Worm (Caenorhabditis elegans) whole organism, mixed stage, embryonic: Measurements from ENCODE around the gene hphd-1.

Source experiments
- bed-3 ChIP-seq: fragments of 200-800 bp; sonication (Bioruptor generic); optimal IDR thresholded peaks from 3 replicates; lab custom pipeline; 2018; ENCODE audit warnings: mild to moderate bottlenecking, missing genetic modification characterization, moderate library complexity, missing compliant biosample characterization
- blmp-1 ChIP-seq: fragments of 150-350 bp; optimal IDR thresholded peaks from 2 replicates; lab custom pipeline; 2014; ENCODE audit warnings: missing biosample characterization, missing genetic modification characterization
- ceh-39 ChIP-seq: fragments of 150-350 bp; optimal IDR thresholded peaks from 2 replicates; lab custom pipeline; 2014; ENCODE audit warnings: missing biosample characterization, missing genetic modification characterization
- ceh-83 ChIP-seq: fragments of 200-800 bp; sonication (Bioruptor generic); optimal IDR thresholded peaks from 2 replicates; lab custom pipeline; 2018; ENCODE audit warnings: mild to moderate bottlenecking, missing genetic modification characterization, missing compliant biosample characterization
- ces-1 ChIP-seq: fragments of 150-350 bp; optimal IDR thresholded peaks from 2 replicates; lab custom pipeline; 2014; ENCODE audit warnings: missing biosample characterization, missing genetic modification reagents, missing genetic modification characterization
- cnd-1 ChIP-seq: fragments of 200-800 bp; sonication (Bioruptor generic); optimal IDR thresholded peaks from 2 replicates; lab custom pipeline; 2018; ENCODE audit warnings: mild to moderate bottlenecking, missing genetic modification characterization, missing compliant biosample characterization
- drap-1 ChIP-seq: fragments of 200-800 bp; sonication (Bioruptor generic); optimal IDR thresholded peaks from 3 replicates; lab custom pipeline; 2018; ENCODE audit warnings: mild to moderate bottlenecking, missing genetic modification characterization, missing compliant biosample characterization
- elt-1 ChIP-seq: sonication (generic microtip); optimal IDR thresholded peaks from 2 replicates; lab custom pipeline; 2017; ENCODE audit warnings: missing genetic modification characterization, mild to moderate bottlenecking, missing compliant biosample characterization, antibody characterized with exemption, moderate library complexity, borderline replicate concordance; ENCODE audit not compliant: insufficient read depth
- ham-2 ChIP-seq: fragments of 200-800 bp; sonication (Bioruptor generic); optimal IDR thresholded peaks from 2 replicates; lab custom pipeline; 2018; ENCODE audit warnings: mild to moderate bottlenecking, missing genetic modification characterization, missing compliant biosample characterization
- hlh-1 ChIP-seq: fragments of 150-350 bp; optimal IDR thresholded peaks from 2 replicates; lab custom pipeline; 2014; ENCODE audit warnings: missing biosample characterization, missing genetic modification reagents, missing genetic modification characterization
- lin-13 ChIP-seq: fragments of 150-350 bp; optimal IDR thresholded peaks from 2 replicates; lab custom pipeline; 2014; ENCODE audit warnings: missing biosample characterization, missing genetic modification characterization
- lsy-2 ChIP-seq: fragments of 150-350 bp; optimal IDR thresholded peaks from 2 replicates; lab custom pipeline; 2014; ENCODE audit warnings: missing biosample characterization, missing genetic modification characterization
- mab-5 ChIP-seq: fragments of 150-350 bp; optimal IDR thresholded peaks from 2 replicates; lab custom pipeline; 2014; ENCODE audit warnings: missing biosample characterization, missing genetic modification characterization
- mep-1 ChIP-seq: fragments of 150-350 bp; optimal IDR thresholded peaks from 2 replicates; lab custom pipeline; 2017; ENCODE audit warnings: missing biosample characterization, missing genetic modification reagents, missing genetic modification characterization, inconsistent platforms
- mls-2 ChIP-seq: sonication (generic microtip); optimal IDR thresholded peaks from 2 replicates; lab custom pipeline; 2016; ENCODE audit warnings: mild to moderate bottlenecking, missing genetic modification characterization, moderate library complexity, missing compliant biosample characterization
- nhr-12 ChIP-seq: fragments of 150-350 bp; optimal IDR thresholded peaks from 2 replicates; lab custom pipeline; 2014; ENCODE audit warnings: missing biosample characterization, missing genetic modification characterization
- nhr-2 ChIP-seq: fragments of 150-350 bp; optimal IDR thresholded peaks from 2 replicates; lab custom pipeline; 2014; ENCODE audit warnings: missing biosample characterization, missing genetic modification characterization
- nhr-28 ChIP-seq: fragments of 150-350 bp; optimal IDR thresholded peaks from 2 replicates; lab custom pipeline; 2014; ENCODE audit warnings: missing biosample characterization, missing genetic modification characterization
- pha-4 ChIP-seq: fragments of 150-350 bp; optimal IDR thresholded peaks from 2 replicates; lab custom pipeline; 2018; ENCODE audit warnings: missing biosample characterization, missing genetic modification reagents, missing genetic modification characterization
- sem-2 ChIP-seq: fragments of 200-800 bp; sonication (Bioruptor generic); optimal IDR thresholded peaks from 2 replicates; lab custom pipeline; 2018; ENCODE audit warnings: mild to moderate bottlenecking, missing genetic modification characterization, missing compliant biosample characterization
- snpc-4 ChIP-seq: fragments of 150-350 bp; optimal IDR thresholded peaks from 2 replicates; lab custom pipeline; 2014; ENCODE audit warnings: missing biosample characterization, missing genetic modification characterization
- sptf-1 ChIP-seq: sonication (generic microtip); optimal IDR thresholded peaks from 2 replicates; lab custom pipeline; 2017; ENCODE audit warnings: mild to moderate bottlenecking, missing genetic modification characterization, moderate library complexity, missing compliant biosample characterization
- tbx-8 ChIP-seq: fragments of 200-800 bp; sonication (Bioruptor generic); optimal IDR thresholded peaks from 2 replicates; lab custom pipeline; 2018; ENCODE audit warnings: mild to moderate bottlenecking, missing genetic modification characterization, moderate library complexity, missing compliant biosample characterization
- unc-120 ChIP-seq: sonication (generic microtip); optimal IDR thresholded peaks from 2 replicates; lab custom pipeline; 2017; ENCODE audit warnings: missing genetic modification characterization, missing compliant biosample characterization; ENCODE audit not compliant: poor library complexity, severe bottlenecking
- unc-39 ChIP-seq: fragments of 150-350 bp; optimal IDR thresholded peaks from 2 replicates; lab custom pipeline; 2014; ENCODE audit warnings: missing biosample characterization, missing genetic modification characterization
- unc-62 ChIP-seq: fragments of 150-350 bp; optimal IDR thresholded peaks from 2 replicates; lab custom pipeline; 2014; ENCODE audit warnings: missing biosample characterization, missing genetic modification reagents, missing genetic modification characterization
- ztf-11 ChIP-seq: fragments of 150-350 bp; optimal IDR thresholded peaks from 2 replicates; lab custom pipeline; 2014; ENCODE audit warnings: missing biosample characterization, missing genetic modification characterization

hphd-1 gene

DNA sequence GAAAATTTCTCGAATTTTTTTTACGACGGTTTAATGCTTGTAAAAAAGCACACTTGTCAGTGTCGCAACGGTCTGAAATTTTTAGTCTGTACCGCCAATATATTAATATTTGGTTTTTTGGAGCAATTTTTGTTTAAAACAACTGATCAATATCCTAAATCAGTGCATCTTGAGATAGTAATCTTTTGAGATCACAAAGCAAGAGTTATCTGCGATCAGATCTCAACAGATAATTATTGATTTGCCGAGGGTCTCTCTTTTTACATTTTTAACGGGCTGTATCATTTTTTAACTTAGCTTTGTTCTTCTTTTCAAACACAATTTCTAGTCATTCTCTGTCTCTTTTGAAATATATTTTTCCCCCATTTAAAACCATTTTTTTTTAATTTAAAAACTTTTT, 31.2 kb downstream of the hphd-1 start:
- TF ChIP-seq hlh-1 (tag; lab: Kevin White, UChicago) (no peak), elt-1 (tag; lab: Kevin White, UChicago) (peak; percentile 90)

ce11 chrII:12961743-12962142, 34.6 kb downstream of the hphd-1 start:
- TF ChIP-seq hlh-1 (tag; lab: Kevin White, UChicago) (no peak), bed-3 (GFP tag; lab: Kevin White, UChicago) (no peak), mep-1 (tag; lab: Kevin White, UChicago) (no peak), sem-2 (no peak), mab-5 (tag; lab: Kevin White, UChicago) (no peak), cnd-1 (tag; lab: Kevin White, UChicago) (no peak), tbx-8 (GFP tag; lab: Kevin White, UChicago) (no peak), ces-1 (GFP tag; lab: Kevin White, UChicago) (no peak), sptf-1 (tag; lab: Kevin White, UChicago) (no peak), nhr-28 (tag; lab: Kevin White, UChicago) (no peak), ceh-39 (tag; lab: Kevin White, UChicago) (no peak), lsy-2 (tag; lab: Kevin White, UChicago) (no peak), nhr-12 (tag; lab: Kevin White, UChicago) (no peak), mls-2 (tag; lab: Kevin White, UChicago) (no peak)

DNA sequence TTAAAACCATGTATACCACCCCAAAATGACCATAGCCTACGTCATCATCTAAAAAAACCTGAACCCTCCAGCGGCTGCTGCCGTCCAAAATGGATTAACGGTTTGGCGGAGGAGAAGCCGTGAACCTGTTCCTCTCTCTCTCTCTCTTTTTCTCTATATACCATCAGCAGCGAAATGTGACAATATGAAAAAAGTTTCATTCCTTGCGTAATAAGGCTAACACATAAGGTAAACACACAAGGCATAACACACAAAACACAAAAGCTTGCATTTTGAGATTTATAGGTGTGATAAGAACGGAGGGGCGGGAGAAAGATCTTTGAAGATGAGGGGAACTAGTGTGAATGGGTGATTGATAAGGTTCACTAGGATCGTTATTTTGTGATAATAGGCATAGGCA, 35.1 kb downstream of the hphd-1 start:
- TF ChIP-seq ces-1 (GFP tag; lab: Kevin White, UChicago) (no peak), drap-1 (GFP tag; lab: Kevin White, UChicago) (no peak), mab-5 (tag; lab: Kevin White, UChicago) (no peak), lin-13 (tag; lab: Kevin White, UChicago) (no peak), snpc-4 (tag; lab: Kevin White, UChicago) (no peak), lsy-2 (tag; lab: Kevin White, UChicago) (no peak)

DNA sequence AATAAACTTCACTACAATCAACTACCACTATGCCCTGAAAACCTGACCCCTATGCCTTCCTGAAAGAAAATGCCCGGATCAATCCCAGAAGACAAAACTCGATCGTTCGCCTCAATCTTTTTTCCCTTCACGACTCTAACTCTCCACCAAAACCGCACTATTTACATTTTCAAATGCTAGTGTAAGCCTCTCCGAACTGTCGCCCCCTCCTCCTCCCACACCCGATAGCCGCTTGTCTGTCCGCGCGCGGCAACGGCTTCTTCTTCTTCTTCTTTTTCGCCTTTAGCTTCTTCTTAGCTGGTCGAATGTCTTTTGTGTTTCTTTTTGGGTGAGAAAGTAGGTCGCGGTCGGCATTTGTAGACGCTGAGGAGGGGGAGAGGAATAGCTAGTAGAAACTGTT, 36.2 kb downstream of the hphd-1 start:
- peak; percentile 81 for TF ChIP-seq ham-2 (GFP tag; lab: Kevin White, UChicago)
- TF ChIP-seq unc-39 (tag; lab: Kevin White, UChicago) = no peak

DNA sequence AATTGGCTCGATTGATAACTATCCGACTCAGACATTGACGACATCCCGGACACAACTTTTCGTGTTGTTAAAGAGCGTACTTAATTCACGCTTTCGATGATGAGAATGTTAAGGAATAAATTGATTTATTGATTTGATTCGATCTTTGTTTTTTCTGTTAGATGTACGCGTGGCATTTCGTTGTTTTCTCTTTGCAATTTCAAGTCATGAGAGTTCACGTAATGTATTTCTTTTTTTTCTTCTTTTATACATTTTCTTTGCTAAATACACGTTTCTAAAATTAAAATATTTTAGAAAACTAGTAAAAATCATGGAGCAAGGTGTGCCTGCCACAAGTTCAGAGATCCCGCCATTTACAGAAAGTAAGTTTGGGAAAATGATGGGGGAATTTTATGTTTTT, 41.7 kb downstream of the hphd-1 start, which contains the start of the genes Y38F1A.1 and Y38F1A.2:
Y38F1A.1 (minus strand) TSS at position 101 of the 400 bp plus-strand sequence.
Y38F1A.2 (plus strand) TSS at position 289 of the 400 bp plus-strand sequence.
- TF ChIP-seq sptf-1 (tag; lab: Kevin White, UChicago) (no peak), blmp-1 (tag; lab: Kevin White, UChicago) (no peak), cnd-1 (tag; lab: Kevin White, UChicago) (no peak), mep-1 (tag; lab: Kevin White, UChicago) (no peak), nhr-2 (tag; lab: Kevin White, UChicago) (no peak), nhr-28 (tag; lab: Kevin White, UChicago) (no peak), pha-4 (tag; lab: Kevin White, UChicago) (no peak), drap-1 (GFP tag; lab: Kevin White, UChicago) (no peak), tbx-8 (GFP tag; lab: Kevin White, UChicago) (no peak)

- no peak for TF ChIP-seq snpc-4 (tag; lab: Kevin White, UChicago)
- TF ChIP-seq hlh-1 (tag; lab: Kevin White, UChicago) = peak; percentile 1
- TF ChIP-seq ham-2 (GFP tag; lab: Kevin White, UChicago) = peak; percentile 77
- TF ChIP-seq elt-1 (tag; lab: Kevin White, UChicago) = peak; percentile 24
- peak; percentile 61 for TF ChIP-seq pha-4 (tag; lab: Kevin White, UChicago)
- TF ChIP-seq mls-2 (tag; lab: Kevin White, UChicago) = no peak
- peak; percentile 34 for TF ChIP-seq unc-62
- TF ChIP-seq ces-1 (GFP tag; lab: Kevin White, UChicago) = peak; percentile 52
- TF ChIP-seq ceh-83 = no peak
- TF ChIP-seq unc-120 (tag; lab: Kevin White, UChicago) = peak; percentile 54
- no peak for TF ChIP-seq ztf-11 (tag; lab: Kevin White, UChicago)
- TF ChIP-seq lsy-2 (tag; lab: Kevin White, UChicago) = peak; percentile 24
Measured at ce11 chrII:12953297-12953696, 43.1 kb downstream of the hphd-1 start.
